Worm (Caenorhabditis elegans) whole organism, L3 larva: ENCODE data around the gene frpr-12.

Experiments used
- ceh-82 ChIP-seq: fragments of 150-350 bp; optimal IDR thresholded peaks from 2 replicates; lab custom pipeline; 2014; ENCODE audit warnings: missing biosample characterization, missing genetic modification characterization
- elt-1 ChIP-seq: fragments of 150-350 bp; optimal IDR thresholded peaks from 2 replicates; lab custom pipeline; 2014; ENCODE audit warnings: missing biosample characterization, missing genetic modification characterization
- elt-2 ChIP-seq: sonication (generic microtip); optimal IDR thresholded peaks from 2 replicates; lab custom pipeline; 2016; ENCODE audit warnings: missing genetic modification reagents, mild to moderate bottlenecking, missing genetic modification characterization, missing compliant biosample characterization
- fkh-10 ChIP-seq: sonication (generic microtip); optimal IDR thresholded peaks from 2 replicates; lab custom pipeline; 2017; ENCODE audit warnings: missing biosample characterization, missing genetic modification reagents, missing genetic modification characterization
- fos-1 ChIP-seq: fragments of 150-350 bp; optimal IDR thresholded peaks from 2 replicates; lab custom pipeline; 2014; ENCODE audit warnings: missing biosample characterization, missing genetic modification characterization
- jun-1 ChIP-seq: fragments of 150-350 bp; optimal IDR thresholded peaks from 2 replicates; lab custom pipeline; 2014; ENCODE audit warnings: missing biosample characterization, missing genetic modification reagents, missing genetic modification characterization
- nhr-43 ChIP-seq: sonication (generic microtip); optimal IDR thresholded peaks from 2 replicates; lab custom pipeline; 2016; ENCODE audit warnings: mild to moderate bottlenecking, missing genetic modification characterization, missing compliant biosample characterization; ENCODE audit not compliant: poor library complexity, severe bottlenecking
- nhr-67 ChIP-seq: fragments of 150-350 bp; optimal IDR thresholded peaks from 2 replicates; lab custom pipeline; 2014; ENCODE audit warnings: missing biosample characterization, missing genetic modification characterization
- nhr-77 ChIP-seq: fragments of 150-350 bp; optimal IDR thresholded peaks from 2 replicates; lab custom pipeline; 2014; ENCODE audit warnings: missing biosample characterization, missing genetic modification characterization
- pha-4 ChIP-seq: fragments of 150-350 bp; optimal IDR thresholded peaks from 2 replicates; lab custom pipeline; 2014; ENCODE audit warnings: missing biosample characterization, missing genetic modification reagents, missing genetic modification characterization
- pqm-1 ChIP-seq: fragments of 150-350 bp; optimal IDR thresholded peaks from 2 replicates; lab custom pipeline; 2017; ENCODE audit warnings: missing biosample characterization, missing genetic modification characterization, inconsistent platforms
- tbx-2 ChIP-seq: sonication (generic microtip); optimal IDR thresholded peaks from 2 replicates; lab custom pipeline; 2016; ENCODE audit warnings: mild to moderate bottlenecking, missing genetic modification characterization, missing compliant biosample characterization

frpr-12 gene

ce11 chrV:8948365-8948764 lies 45.6 kb downstream of the frpr-12 start:
- TF ChIP-seq elt-2 (tag; lab: Kevin White, UChicago) = peak; percentile 44
- no peak for TF ChIP-seq nhr-43

ce11 chrV:8948996-8949395 lies 46.2 kb downstream of the frpr-12 start:
- TF ChIP-seq elt-2 (tag; lab: Kevin White, UChicago) = peak; percentile 82
- no peak for TF ChIP-seq jun-1 (tag; lab: Kevin White, UChicago)
- TF ChIP-seq pqm-1 (tag; lab: Kevin White, UChicago) = peak; percentile 66

- TF ChIP-seq jun-1 (tag; lab: Kevin White, UChicago) = no peak
- TF ChIP-seq fos-1 (tag; lab: Kevin White, UChicago) = no peak
- TF ChIP-seq nhr-67 (tag; lab: Kevin White, UChicago) = no peak
- no peak for TF ChIP-seq pqm-1 (tag; lab: Kevin White, UChicago)
- no peak for TF ChIP-seq tbx-2 (tag; lab: Kevin White, UChicago)
- no peak for TF ChIP-seq nhr-77 (tag; lab: Kevin White, UChicago)
- TF ChIP-seq ceh-82 (tag; lab: Kevin White, UChicago) = no peak
- TF ChIP-seq fkh-10 (GFP tag; lab: Kevin White, UChicago) = no peak
- TF ChIP-seq elt-1 (tag; lab: Kevin White, UChicago) = no peak
- no peak for TF ChIP-seq pha-4 (tag; lab: Kevin White, UChicago)
These were observed 47.1 kb downstream of the frpr-12 start for ce11 chrV:8949873-8950272.
